Worm (Caenorhabditis elegans): ENCODE data around the gene Y20C6A.4.

The Y20C6A.4 gene

DNA sequence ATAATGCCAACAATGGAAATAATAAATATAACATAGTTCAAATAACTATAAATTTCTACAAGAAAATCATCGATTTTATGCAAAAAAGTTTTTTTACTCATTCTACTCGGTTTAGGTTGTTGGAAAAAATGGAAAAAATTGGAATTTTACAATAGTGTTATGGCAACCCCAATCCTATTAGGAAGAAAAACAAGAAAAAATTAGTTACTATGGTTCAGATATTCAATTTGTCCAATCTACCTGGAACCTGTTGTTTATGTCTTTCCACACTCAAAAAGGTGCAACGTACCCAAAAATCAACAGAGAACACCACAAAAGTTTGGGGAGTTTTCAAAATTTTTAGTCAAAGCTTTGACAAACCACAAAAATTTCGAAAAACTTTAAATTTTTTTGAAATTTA, 50.0 kb downstream of the Y20C6A.4 start, which contains the start of gene T27C5.10:
TSS of gene T27C5.10 (minus strand) at position 101 of the 400 bp plus-strand sequence.
- TF ChIP-seq lim-6 (tag; optimal IDR thresholded peaks at IDR 0.05), result no peak
- TF ChIP-seq F13H6.1 (tag; optimal IDR thresholded peaks at IDR 0.05), result no peak
- no peak for TF ChIP-seq ceh-14 (tag; optimal IDR thresholded peaks at IDR 0.05)
- no peak for TF ChIP-seq tbx-7 (tag; optimal IDR thresholded peaks at IDR 0.05)
- no peak for TF ChIP-seq dve-1 (tag; optimal IDR thresholded peaks at IDR 0.05)
- TF ChIP-seq T23F11.4 (GFP tag; optimal IDR thresholded peaks at IDR 0.05), result no peak
- TF ChIP-seq ztf-16 (tag; optimal IDR thresholded peaks at IDR 0.05), result no peak
